Worm (Caenorhabditis elegans) whole organism, L1 larva: Measurements from ENCODE around the gene srh-200.

Experiments
- ceh-82 ChIP-seq, 3 experiments: fragments of 150-350 bp in 1 of 3; sonication (generic microtip) in 2 of 3; optimal IDR thresholded peaks; 2 replicates each; lab custom pipeline; 2014 to 2017; ENCODE audit warnings: missing biosample characterization in 3 of 3, missing genetic modification characterization in 3 of 3
- efl-1 ChIP-seq, 4 experiments: fragments of 150-350 bp; optimal IDR thresholded peaks in 3 of 4; peaks in 1 of 4; 1 replicate in 1 of 4; 2 replicates in 3 of 4; lab custom pipeline; 2014; ENCODE audit warnings: missing biosample characterization in 2 of 4, missing genetic modification characterization in 2 of 4, missing genetic modification reagents in 2 of 4
- lsy-2 ChIP-seq, 2 experiments: fragments of 150-350 bp; optimal IDR thresholded peaks; 2 replicates each; lab custom pipeline; 2014; ENCODE audit warnings: missing biosample characterization in 2 of 2, missing genetic modification characterization in 2 of 2
- nhr-237 ChIP-seq: fragments of 150-350 bp; optimal IDR thresholded peaks from 2 replicates; lab custom pipeline; 2014; ENCODE audit warnings: missing biosample characterization, missing genetic modification characterization
- nhr-76 ChIP-seq: sonication (generic microtip); optimal IDR thresholded peaks from 2 replicates; lab custom pipeline; 2017; ENCODE audit warnings: missing biosample characterization, missing genetic modification characterization
- snpc-4 ChIP-seq: fragments of 150-350 bp; optimal IDR thresholded peaks from 2 replicates; lab custom pipeline; 2014; ENCODE audit warnings: missing biosample characterization, missing genetic modification characterization
- tbx-2 ChIP-seq: sonication (generic microtip); optimal IDR thresholded peaks from 2 replicates; lab custom pipeline; 2016; ENCODE audit warnings: missing genetic modification characterization, missing compliant biosample characterization
- ztf-11 ChIP-seq, 2 experiments: sonication (generic microtip); optimal IDR thresholded peaks; 2 replicates each; lab custom pipeline; 2016 to 2017; ENCODE audit warnings: missing genetic modification characterization in 2 of 2, missing biosample characterization in 1 of 2, missing compliant biosample characterization in 1 of 2

- TF ChIP-seq snpc-4 (tag; lab: Kevin White, UChicago) (no peak), tbx-2 (tag; lab: Kevin White, UChicago) (no peak), nhr-76 (tag; lab: Kevin White, UChicago) (no peak), ceh-82 (tag; optimal IDR thresholded peaks at IDR 0.05; lab: Kevin White, UChicago) (no peak), ztf-11 (tag; optimal IDR thresholded peaks at IDR 0.05; lab: Kevin White, UChicago) (no peak), nhr-237 (no peak), efl-1 (optimal IDR thresholded peaks at IDR 0.05; lab: Kevin White, UChicago) (no peak), efl-1 (GFP tag; optimal IDR thresholded peaks at IDR 0.05 in 1 of 2; lab: Kevin White, UChicago) (no peak), lsy-2 (tag; optimal IDR thresholded peaks at IDR 0.05; lab: Kevin White, UChicago) (no peak)
These were observed 28.8 kb downstream of the srh-200 start, which contains the start of gene grsp-4 for ce11 chrV:7624652-7625051.
